Worm (Caenorhabditis elegans): ENCODE data around the gene lip-1.

DNA sequence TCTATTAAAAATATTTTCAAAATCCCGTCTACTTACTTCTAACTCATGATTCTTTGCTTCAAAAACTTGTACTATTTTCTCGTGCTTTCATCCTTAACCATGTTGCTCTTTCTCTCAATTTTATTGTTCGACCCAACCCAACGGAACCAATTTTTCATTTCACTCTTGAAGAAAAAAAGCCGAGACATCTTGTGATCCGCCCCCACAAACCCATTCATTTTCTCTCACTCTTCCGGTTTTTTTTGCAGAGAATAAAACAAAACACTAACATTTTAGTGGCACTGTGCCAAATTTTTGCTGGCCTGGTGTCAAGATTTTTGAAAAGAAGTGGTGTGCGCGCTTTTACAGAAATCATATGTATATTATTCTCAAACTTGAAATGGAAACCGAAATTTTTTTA lies 6.0 kb upstream of the lip-1 start:
- TF ChIP-seq lin-13 (GFP tag; optimal IDR thresholded peaks at IDR 0.05) (no peak), lin-39 (tag; optimal IDR thresholded peaks at IDR 0.05) (no peak), ama-1 (optimal IDR thresholded peaks at IDR 0.05) (no peak), snpc-1.2 (GFP tag; IDR thresholded peaks at IDR 0.05) (no peak), pqm-1 (tag; optimal IDR thresholded peaks at IDR 0.05) (no peak)
